Worm (Caenorhabditis elegans) whole organism, L2 larva: ENCODE measurements around the gene F59B2.8.
"Not testable (repeated sequence)": the region's sequence is repeated elsewhere in the genome, so short reads cannot be mapped to it uniquely, and the experiment has no call there.

ENCODE experiments used
- C34F6.9 ChIP-seq: fragments of 150-350 bp; optimal IDR thresholded peaks from 2 replicates; lab custom pipeline; 2014; ENCODE audit warnings: missing biosample characterization, missing genetic modification characterization
- R02D3.7 ChIP-seq: fragments of 150-350 bp; optimal IDR thresholded peaks from 2 replicates; lab custom pipeline; 2014; ENCODE audit warnings: missing biosample characterization, missing genetic modification characterization
- Y55F3AM.14 ChIP-seq: fragments of 200-800 bp; sonication (Bioruptor generic); optimal IDR thresholded peaks from 2 replicates; lab custom pipeline; 2018; ENCODE audit warnings: mild to moderate bottlenecking, missing genetic modification characterization, missing compliant biosample characterization
- ZK546.5 ChIP-seq: sonication (generic microtip); optimal IDR thresholded peaks from 2 replicates; lab custom pipeline; 2017; ENCODE audit warnings: missing biosample characterization, missing genetic modification characterization
- aly-2 ChIP-seq: fragments of 150-350 bp; optimal IDR thresholded peaks from 2 replicates; lab custom pipeline; 2014; ENCODE audit warnings: missing biosample characterization, missing genetic modification characterization
- ama-1 ChIP-seq: fragments of 150-350 bp; optimal IDR thresholded peaks from 2 replicates; lab custom pipeline; 2018; ENCODE audit warnings: inconsistent platforms
- blmp-1 ChIP-seq: sonication (generic microtip); optimal IDR thresholded peaks from 2 replicates; lab custom pipeline; 2017; ENCODE audit warnings: missing genetic modification characterization, mild to moderate bottlenecking, missing compliant biosample characterization, antibody characterized with exemption, moderate library complexity; ENCODE audit not compliant: insufficient read depth
- ceh-82 ChIP-seq: fragments of 150-350 bp; optimal IDR thresholded peaks from 2 replicates; lab custom pipeline; 2014; ENCODE audit warnings: missing biosample characterization, missing genetic modification characterization
- dmd-4 ChIP-seq: sonication (generic microtip); optimal IDR thresholded peaks from 2 replicates; lab custom pipeline; 2017; ENCODE audit warnings: missing biosample characterization, missing genetic modification characterization
- egl-27 ChIP-seq: sonication (generic microtip); optimal IDR thresholded peaks from 3 replicates; lab custom pipeline; 2017; ENCODE audit warnings: missing biosample characterization, missing genetic modification reagents, missing genetic modification characterization
- elt-1 ChIP-seq: fragments of 150-350 bp; optimal IDR thresholded peaks from 2 replicates; lab custom pipeline; 2014; ENCODE audit warnings: missing biosample characterization, missing genetic modification characterization
- elt-3 ChIP-seq: sonication (generic microtip); optimal IDR thresholded peaks from 2 replicates; lab custom pipeline; 2017; ENCODE audit warnings: missing biosample characterization, missing genetic modification characterization
- fos-1 ChIP-seq: fragments of 150-350 bp; optimal IDR thresholded peaks from 2 replicates; lab custom pipeline; 2014; ENCODE audit warnings: missing biosample characterization, missing genetic modification characterization
- gmeb-1 ChIP-seq: fragments of 150-350 bp; optimal IDR thresholded peaks from 2 replicates; lab custom pipeline; 2014; ENCODE audit warnings: missing biosample characterization, missing genetic modification characterization
- lin-11 ChIP-seq: fragments of 150-350 bp; sonication (generic microtip); optimal IDR thresholded peaks from 2 replicates; lab custom pipeline; 2014; ENCODE audit warnings: missing biosample characterization, missing genetic modification characterization, inconsistent platforms, mixed read lengths
- lin-13 ChIP-seq: fragments of 150-350 bp; optimal IDR thresholded peaks from 2 replicates; lab custom pipeline; 2014; ENCODE audit warnings: missing biosample characterization, missing genetic modification reagents, missing genetic modification characterization
- lin-39 ChIP-seq: fragments of 150-350 bp; optimal IDR thresholded peaks from 2 replicates; lab custom pipeline; 2014; ENCODE audit warnings: missing biosample characterization, missing genetic modification reagents, missing genetic modification characterization
- lsy-2 ChIP-seq, 2 experiments: fragments of 150-350 bp in 1 of 2; sonication (generic microtip) in 1 of 2; optimal IDR thresholded peaks; 2 replicates each; lab custom pipeline; 2014 to 2017; ENCODE audit warnings: missing biosample characterization in 2 of 2, missing genetic modification characterization in 2 of 2
- mab-5 ChIP-seq: fragments of 150-350 bp; optimal IDR thresholded peaks from 2 replicates; lab custom pipeline; 2014; ENCODE audit warnings: missing biosample characterization, missing genetic modification characterization
- mbf-1 ChIP-seq: sonication (generic microtip); optimal IDR thresholded peaks from 2 replicates; lab custom pipeline; 2017; ENCODE audit warnings: missing biosample characterization, missing genetic modification characterization
- nhr-10 ChIP-seq: sonication (generic microtip); optimal IDR thresholded peaks from 2 replicates; lab custom pipeline; 2017; ENCODE audit warnings: missing biosample characterization, missing genetic modification characterization
- nhr-12 ChIP-seq: fragments of 150-350 bp; optimal IDR thresholded peaks from 2 replicates; lab custom pipeline; 2014; ENCODE audit warnings: missing biosample characterization, missing genetic modification characterization
- nhr-129 ChIP-seq: fragments of 150-350 bp; optimal IDR thresholded peaks from 2 replicates; lab custom pipeline; 2014; ENCODE audit warnings: missing biosample characterization, missing genetic modification characterization
- nhr-21 ChIP-seq: fragments of 150-350 bp; optimal IDR thresholded peaks from 2 replicates; lab custom pipeline; 2014; ENCODE audit warnings: missing biosample characterization, missing genetic modification characterization
- nhr-23 ChIP-seq: fragments of 150-350 bp; optimal IDR thresholded peaks from 2 replicates; lab custom pipeline; 2014; ENCODE audit warnings: missing biosample characterization, missing genetic modification reagents, missing genetic modification characterization
- nhr-237 ChIP-seq: fragments of 150-350 bp; optimal IDR thresholded peaks from 2 replicates; lab custom pipeline; 2014; ENCODE audit warnings: missing biosample characterization, missing genetic modification characterization
- nhr-25 ChIP-seq: fragments of 150-350 bp; sonication (generic microtip); optimal IDR thresholded peaks from 3 replicates; lab custom pipeline; 2014; ENCODE audit warnings: missing biosample characterization, missing genetic modification characterization
- nhr-6 ChIP-seq: fragments of 150-350 bp; optimal IDR thresholded peaks from 2 replicates; lab custom pipeline; 2014; ENCODE audit warnings: missing biosample characterization, missing genetic modification characterization
- nhr-77 ChIP-seq: fragments of 150-350 bp; optimal IDR thresholded peaks from 2 replicates; lab custom pipeline; 2014; ENCODE audit warnings: missing biosample characterization, missing genetic modification characterization
- peb-1 ChIP-seq: fragments of 150-350 bp; optimal IDR thresholded peaks from 2 replicates; lab custom pipeline; 2014; ENCODE audit warnings: missing biosample characterization, missing genetic modification characterization
- skn-1 ChIP-seq: sonication (generic microtip); optimal IDR thresholded peaks from 2 replicates; lab custom pipeline; 2017; ENCODE audit warnings: missing biosample characterization, missing genetic modification characterization
- sma-9 ChIP-seq, 2 experiments: fragments of 150-350 bp in 1 of 2; sonication (generic microtip) in 1 of 2; optimal IDR thresholded peaks; 2 replicates each; lab custom pipeline; 2014 to 2016; ENCODE audit warnings: missing genetic modification characterization in 2 of 2, mild to moderate bottlenecking in 1 of 2, missing biosample characterization in 1 of 2, missing compliant biosample characterization in 1 of 2, missing genetic modification reagents in 1 of 2, moderate library complexity in 1 of 2
- snpc-4 ChIP-seq: fragments of 150-350 bp; optimal IDR thresholded peaks from 2 replicates; lab custom pipeline; 2014; ENCODE audit warnings: missing biosample characterization, missing genetic modification characterization
- unc-39 ChIP-seq: fragments of 150-350 bp; optimal IDR thresholded peaks from 2 replicates; lab custom pipeline; 2014; ENCODE audit warnings: missing biosample characterization, missing genetic modification characterization
- unc-55 ChIP-seq: fragments of 150-350 bp; sonication (generic microtip); optimal IDR thresholded peaks from 3 replicates; lab custom pipeline; 2014; ENCODE audit warnings: missing biosample characterization, missing genetic modification reagents, missing genetic modification characterization
- unc-62 ChIP-seq: fragments of 150-350 bp; optimal IDR thresholded peaks from 2 replicates; lab custom pipeline; 2014; ENCODE audit warnings: missing biosample characterization, missing genetic modification reagents, missing genetic modification characterization
- zag-1 ChIP-seq: fragments of 150-350 bp; optimal IDR thresholded peaks from 2 replicates; lab custom pipeline; 2014; ENCODE audit warnings: missing biosample characterization, missing genetic modification characterization
- ztf-1 ChIP-seq: fragments of 200-800 bp; sonication (Bioruptor generic); conservative IDR thresholded peaks from 2 replicates; pipeline ENCODE4 v1.3.6; 2022; ENCODE audit warnings: missing genetic modification characterization, missing compliant biosample characterization
- ztf-11 ChIP-seq: sonication (generic microtip); optimal IDR thresholded peaks from 2 replicates; lab custom pipeline; 2017; ENCODE audit warnings: missing biosample characterization, missing genetic modification characterization
- ztf-4 ChIP-seq: fragments of 150-350 bp; optimal IDR thresholded peaks from 2 replicates; lab custom pipeline; 2014; ENCODE audit warnings: missing biosample characterization, missing genetic modification characterization

Gene F59B2.8

ce11 chrIII:8998884-8999283 lies 11.1 kb downstream of the F59B2.8 start:
- TF ChIP-seq ama-1 (lab: Kevin White, UChicago), result no peak
- no peak for TF ChIP-seq nhr-25 (tag; lab: Kevin White, UChicago)
- TF ChIP-seq elt-3 (tag; lab: Kevin White, UChicago), result no peak
- no peak for TF ChIP-seq nhr-23 (tag; lab: Kevin White, UChicago)
- no peak for TF ChIP-seq egl-27 (tag; lab: Kevin White, UChicago)
- no peak for TF ChIP-seq elt-1
- TF ChIP-seq C34F6.9 (tag; lab: Kevin White, UChicago), result no peak
- TF ChIP-seq ceh-82, result no peak
- no peak for TF ChIP-seq Y55F3AM.14 (GFP tag; lab: Kevin White, UChicago)
- TF ChIP-seq zag-1, result no peak
- TF ChIP-seq nhr-237 (tag; lab: Kevin White, UChicago), result no peak
- TF ChIP-seq sma-9 (GFP tag; optimal IDR thresholded peaks at IDR 0.05; lab: Kevin White, UChicago), result no peak
- no peak for TF ChIP-seq sma-9 (tag; optimal IDR thresholded peaks at IDR 0.05; lab: Kevin White, UChicago)
- no peak for TF ChIP-seq nhr-129
- no peak for TF ChIP-seq nhr-77 (tag; lab: Kevin White, UChicago)
- no peak for TF ChIP-seq mab-5
- no peak for TF ChIP-seq ztf-1
- TF ChIP-seq ztf-11, result no peak
- no peak for TF ChIP-seq ztf-4 (tag; lab: Kevin White, UChicago)
- TF ChIP-seq snpc-4, result no peak
- no peak for TF ChIP-seq dmd-4

- TF ChIP-seq ztf-11 (no peak), fos-1 (tag; lab: Kevin White, UChicago) (peak; percentile 84)
- TF ChIP-seq, all 48 proteins: peak for 1
Measured at ce11 chrIII:8997821-8998220, 12.2 kb downstream of the F59B2.8 start.

- no peak for TF ChIP-seq ztf-1
- TF ChIP-seq gmeb-1, result no peak
- no peak for TF ChIP-seq unc-62 (GFP tag; lab: Kevin White, UChicago)
- TF ChIP-seq unc-39 (tag; lab: Kevin White, UChicago), result no peak
- no peak for TF ChIP-seq nhr-10 (tag; lab: Kevin White, UChicago)
- TF ChIP-seq R02D3.7 (tag; lab: Kevin White, UChicago), result no peak
- no peak for TF ChIP-seq lin-11 (tag; lab: Kevin White, UChicago)
- no peak for TF ChIP-seq elt-1
- no peak for TF ChIP-seq ama-1 (lab: Kevin White, UChicago)
- TF ChIP-seq lin-13 (GFP tag; lab: Kevin White, UChicago), result no peak
- no peak for TF ChIP-seq nhr-237 (tag; lab: Kevin White, UChicago)
- TF ChIP-seq ztf-11, result no peak
- no peak for TF ChIP-seq nhr-23 (tag; lab: Kevin White, UChicago)
- TF ChIP-seq C34F6.9 (tag; lab: Kevin White, UChicago), result no peak
- no peak for TF ChIP-seq ZK546.5
- TF ChIP-seq, all 48 proteins: peak for 0
Measured at ce11 chrIII:8996686-8997085, 13.3 kb downstream of the F59B2.8 start, which contains the start of gene skat-1. TSS of gene skat-1 (minus strand) at chrIII:8996786.

ce11 chrIII:8989752-8990151 lies 20.2 kb downstream of the F59B2.8 start, which contains the start of gene R08D7.7:
TSS of gene R08D7.7 (plus strand) at chrIII:8990052.
- TF ChIP-seq zag-1; dmd-4; skn-1 (tag; lab: Kevin White, UChicago): not testable (repeated sequence)

ce11 chrIII:8988544-8988943 lies 21.5 kb downstream of the F59B2.8 start:
- no peak for TF ChIP-seq sma-9 (GFP tag; optimal IDR thresholded peaks at IDR 0.05; lab: Kevin White, UChicago)
- TF ChIP-seq sma-9 (tag; optimal IDR thresholded peaks at IDR 0.05; lab: Kevin White, UChicago), result no peak
- TF ChIP-seq unc-55 (GFP tag; lab: Kevin White, UChicago), result peak; percentile 40
- no peak for TF ChIP-seq ZK546.5
- no peak for TF ChIP-seq lin-13 (GFP tag; lab: Kevin White, UChicago)
- no peak for TF ChIP-seq lin-39 (tag; lab: Kevin White, UChicago)
- TF ChIP-seq nhr-6, result no peak
- no peak for TF ChIP-seq snpc-4

- no peak for TF ChIP-seq lsy-2 (tag; optimal IDR thresholded peaks at IDR 0.05; lab: Kevin White, UChicago)
- TF ChIP-seq mbf-1 (tag; lab: Kevin White, UChicago), result no peak
- TF ChIP-seq lin-11 (tag; lab: Kevin White, UChicago), result no peak
- no peak for TF ChIP-seq snpc-4
- TF ChIP-seq nhr-21, result no peak
- no peak for TF ChIP-seq elt-3 (tag; lab: Kevin White, UChicago)
- TF ChIP-seq nhr-77 (tag; lab: Kevin White, UChicago), result no peak
- TF ChIP-seq elt-1, result no peak
- TF ChIP-seq peb-1 (tag; lab: Kevin White, UChicago), result no peak
- no peak for TF ChIP-seq nhr-129
- no peak for TF ChIP-seq unc-39 (tag; lab: Kevin White, UChicago)
- no peak for TF ChIP-seq R02D3.7 (tag; lab: Kevin White, UChicago)
- TF ChIP-seq nhr-237 (tag; lab: Kevin White, UChicago), result no peak
- TF ChIP-seq nhr-12 (tag; lab: Kevin White, UChicago), result no peak
- no peak for TF ChIP-seq lin-13 (GFP tag; lab: Kevin White, UChicago)
- no peak for TF ChIP-seq aly-2 (tag; lab: Kevin White, UChicago)
- no peak for TF ChIP-seq sma-9 (GFP tag; optimal IDR thresholded peaks at IDR 0.05; lab: Kevin White, UChicago)
- no peak for TF ChIP-seq sma-9 (tag; optimal IDR thresholded peaks at IDR 0.05; lab: Kevin White, UChicago)
- no peak for TF ChIP-seq blmp-1 (tag; lab: Kevin White, UChicago)
- TF ChIP-seq ztf-4 (tag; lab: Kevin White, UChicago), result no peak
Measured at ce11 chrIII:8988061-8988460, 21.9 kb downstream of the F59B2.8 start.
